Fruit fly (Drosophila melanogaster): ENCODE measurements around the gene CG34043.

CG34043 gene

DNA sequence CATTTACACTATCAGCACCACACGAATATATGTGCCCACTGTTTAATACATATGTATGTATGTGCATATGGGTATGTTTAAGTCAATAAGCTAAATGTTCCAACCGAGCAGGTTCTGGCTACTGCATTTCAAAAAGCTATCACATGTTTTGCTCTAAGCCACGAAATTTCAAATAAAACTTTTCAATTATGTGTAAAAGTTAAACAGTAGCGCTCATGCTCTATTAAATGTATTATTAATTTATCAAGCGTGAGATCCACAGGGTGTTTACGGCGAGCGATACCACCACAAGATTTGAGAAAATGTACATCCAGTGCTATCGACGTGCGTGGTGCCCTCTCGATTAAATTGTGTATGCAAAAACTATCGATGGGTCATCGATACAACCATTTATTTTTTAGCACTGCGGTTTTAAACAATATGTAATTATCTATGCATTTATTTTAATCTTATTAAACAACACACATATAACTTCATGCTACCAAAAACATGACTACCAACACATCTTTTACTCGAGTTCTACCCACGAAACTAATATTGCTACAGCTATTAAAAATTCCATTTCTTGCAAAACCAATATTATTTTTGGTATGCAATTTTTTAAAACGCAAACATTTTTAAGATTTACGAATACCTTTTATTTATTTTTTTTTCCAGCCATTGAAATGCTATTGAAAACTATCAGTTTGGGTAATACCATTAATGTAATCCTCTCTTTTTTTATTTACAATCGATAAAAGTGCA lies 19.8 kb downstream of the CG34043 start, which contains the start of gene Pten (continued):
- no peak for TF ChIP-seq da (GFP tag; optimal IDR thresholded peaks at IDR 0.05)
- TF ChIP-seq Vsx1 (GFP tag; optimal IDR thresholded peaks at IDR 0.05): no peak
- no peak for TF ChIP-seq CG15601 (tag; optimal IDR thresholded peaks at IDR 0.05)
- peak; percentile 50 for TF ChIP-seq tin (GFP tag; optimal IDR thresholded peaks at IDR 0.05)
- TF ChIP-seq btn (GFP tag; optimal IDR thresholded peaks at IDR 0.05): peak; percentile 23
- peak; percentile 96 for TF ChIP-seq sens (GFP tag)
- TF ChIP-seq unc-4 (GFP tag; IDR thresholded peaks at IDR 0.05; ENCODE audit: partially characterized antibody): peak; percentile 75
- no peak for TF ChIP-seq CG11723 (GFP tag; optimal IDR thresholded peaks at IDR 0.05)
- TF ChIP-seq Ssrp (tag; optimal IDR thresholded peaks at IDR 0.05): peak; percentile 71
- TF ChIP-seq CG10431 (GFP tag; optimal IDR thresholded peaks at IDR 0.05): peak; percentile 26
- TF ChIP-seq MBD-R2 (GFP tag; IDR thresholded peaks at IDR 0.05): peak; percentile 44; the same call in 1 of the 2 replicates
- peak; percentile 88 for TF ChIP-seq nmo (GFP tag; optimal IDR thresholded peaks at IDR 0.05)
- no peak for TF ChIP-seq Hey (tag; optimal IDR thresholded peaks at IDR 0.05)
- TF ChIP-seq CG6765 (GFP tag; optimal IDR thresholded peaks at IDR 0.05): peak; percentile 37
- peak; percentile 32 for TF ChIP-seq D19A (tag; optimal IDR thresholded peaks at IDR 0.05)
- TF ChIP-seq CG15696 (tag; optimal IDR thresholded peaks at IDR 0.05): peak; percentile 63
- peak; percentile 91; the same call in 2 of the 3 replicates for TF ChIP-seq Opbp (GFP tag; IDR thresholded peaks at IDR 0.05; ENCODE audit: partially characterized antibody)
- TF ChIP-seq CG3838 (GFP tag; optimal IDR thresholded peaks at IDR 0.05): no peak
- TF ChIP-seq CG32532 (GFP tag; IDR thresholded peaks at IDR 0.05): peak; percentile 62; the same call in 1 of the 2 replicates
- TF ChIP-seq nom (GFP tag; optimal IDR thresholded peaks at IDR 0.05): peak; percentile 29
- no peak for TF ChIP-seq ac (GFP tag; optimal IDR thresholded peaks at IDR 0.05)
- no peak for TF ChIP-seq CG9215 (GFP tag; IDR thresholded peaks at IDR 0.05)
- no peak for TF ChIP-seq CG2202 (tag; optimal IDR thresholded peaks at IDR 0.05)
- no peak for TF ChIP-seq fd64A (GFP tag; optimal IDR thresholded peaks at IDR 0.05)
- peak; percentile 60 for TF ChIP-seq CG5245 (GFP tag; optimal IDR thresholded peaks at IDR 0.05)
- TF ChIP-seq otp (GFP tag; IDR thresholded peaks at IDR 0.05): no peak; the same call in 2 of the 3 replicates
- TF ChIP-seq CG9727 (GFP tag; optimal IDR thresholded peaks at IDR 0.05): peak; percentile 90
- TF ChIP-seq tup (GFP tag; optimal IDR thresholded peaks at IDR 0.05): no peak
- no peak for TF ChIP-seq CG10209 (GFP tag; optimal IDR thresholded peaks at IDR 0.05)
- peak; percentile 43 for TF ChIP-seq zfh2 (GFP tag; optimal IDR thresholded peaks at IDR 0.05)
- peak; percentile 61 for TF ChIP-seq CG7556 (GFP tag; optimal IDR thresholded peaks at IDR 0.05)
- no peak for TF ChIP-seq lov (optimal IDR thresholded peaks at IDR 0.05)
- TF ChIP-seq lov (GFP tag; IDR thresholded peaks at IDR 0.05): no peak
- TF ChIP-seq jigr1 (GFP tag; IDR thresholded peaks at IDR 0.05): peak; percentile 88; the same call in 1 of the 3 replicates
- peak; percentile 38 for TF ChIP-seq CG1647 (GFP tag; optimal IDR thresholded peaks at IDR 0.05)
- no peak for TF ChIP-seq Drgx (GFP tag; IDR thresholded peaks at IDR 0.05)
- peak; percentile 48 for TF ChIP-seq CG7786 (GFP tag; optimal IDR thresholded peaks at IDR 0.05)
- peak; percentile 62 for TF ChIP-seq hbn (GFP tag; IDR thresholded peaks at IDR 0.05; ENCODE audit: partially characterized antibody)
- no peak for TF ChIP-seq CG17568 (GFP tag; optimal IDR thresholded peaks at IDR 0.05)
- peak; percentile 80 for TF ChIP-seq CG34224 (GFP tag; IDR thresholded peaks at IDR 0.05; ENCODE audit: partially characterized antibody)
- TF ChIP-seq pzg (GFP tag; optimal IDR thresholded peaks at IDR 0.05): peak; percentile 83
- no peak for TF ChIP-seq dm (GFP tag; optimal IDR thresholded peaks at IDR 0.05)
- TF ChIP-seq CG13296 (GFP tag; optimal IDR thresholded peaks at IDR 0.05): peak; percentile 51
- TF ChIP-seq CoRest (tag; optimal IDR thresholded peaks at IDR 0.05): peak; percentile 76
- TF ChIP-seq CG10267 (tag; optimal IDR thresholded peaks at IDR 0.05): peak; percentile 76
- TF ChIP-seq Rfx (GFP tag; IDR thresholded peaks at IDR 0.05): no peak; the same call in 1 of the 2 replicates
- no peak for TF ChIP-seq Deaf1 (tag; optimal IDR thresholded peaks at IDR 0.05)
- TF ChIP-seq CG16863 (GFP tag; optimal IDR thresholded peaks at IDR 0.05): peak; percentile 60
- peak; percentile 73 for TF ChIP-seq Xrp1 (GFP tag; IDR thresholded peaks at IDR 0.05)
